Fruit fly (Drosophila melanogaster) whole organism, embryonic: ENCODE results near the gene CG13876.

Experiments used
- Atf-2 ChIP-seq: fragments of 200-800 bp; sonication (Bioruptor generic); optimal IDR thresholded peaks from 2 replicates; lab custom pipeline; 2016; ENCODE audit warnings: missing biosample characterization, missing genetic modification characterization
- BEAF-32 ChIP-seq: fragments of 200-800 bp; sonication (Bioruptor generic); optimal IDR thresholded peaks from 3 replicates; lab custom pipeline; 2017; ENCODE audit warnings: missing biosample characterization, missing genetic modification characterization, mild to moderate bottlenecking, moderate library complexity, missing genetic modification reagents
- CG10147 ChIP-seq: fragments of 200-800 bp; sonication (Bioruptor generic); optimal IDR thresholded peaks from 2 replicates; lab custom pipeline; 2019; ENCODE audit warnings: missing biosample characterization, mild to moderate bottlenecking, missing genetic modification characterization, moderate library complexity
- CG10431 ChIP-seq: fragments of 200-800 bp; sonication (Bioruptor generic); optimal IDR thresholded peaks from 3 replicates; lab custom pipeline; 2018; ENCODE audit warnings: missing biosample characterization, mild to moderate bottlenecking, missing genetic modification characterization
- CG11085 ChIP-seq: fragments of 200-800 bp; sonication (Bioruptor generic); IDR thresholded peaks from 2 replicates; pipeline ENCODE4 v1.3.6; 2022; ENCODE audit warnings: missing biosample characterization, missing genetic modification characterization
- CG11560 ChIP-seq: fragments of 200-800 bp; sonication (Bioruptor generic); IDR thresholded peaks from 3 replicates; pipeline ENCODE4 v1.3.6; 2022; ENCODE audit warnings: missing biosample characterization, missing genetic modification characterization
- CG1233 ChIP-seq: fragments of 200-800 bp; sonication (Bioruptor generic); optimal IDR thresholded peaks from 4 replicates; lab custom pipeline; 2018; ENCODE audit warnings: missing biosample characterization, mild to moderate bottlenecking, missing genetic modification characterization
- CG12769 ChIP-seq: fragments of 200-800 bp; sonication (Bioruptor generic); optimal IDR thresholded peaks from 2 replicates; lab custom pipeline; 2019; ENCODE audit warnings: missing biosample characterization, mild to moderate bottlenecking, missing genetic modification characterization, moderate library complexity
- CG15011 ChIP-seq: fragments of 200-800 bp; sonication (Bioruptor generic); optimal IDR thresholded peaks from 3 replicates; lab custom pipeline; 2018; ENCODE audit warnings: missing biosample characterization, mild to moderate bottlenecking, missing genetic modification characterization
- CG15479 ChIP-seq: fragments of 200-800 bp; sonication (Bioruptor generic); optimal IDR thresholded peaks from 3 replicates; lab custom pipeline; 2019; ENCODE audit warnings: missing biosample characterization, mild to moderate bottlenecking, missing genetic modification characterization, moderate library complexity
- CG1602 ChIP-seq: fragments of 200-800 bp; sonication (Bioruptor generic); optimal IDR thresholded peaks from 3 replicates; lab custom pipeline; 2016; ENCODE audit warnings: missing biosample characterization, missing genetic modification characterization
- CG16779 ChIP-seq: fragments of 200-800 bp; sonication (Bioruptor generic); IDR thresholded peaks from 2 replicates; pipeline ENCODE4 v1.3.6; 2022; ENCODE audit warnings: missing biosample characterization, missing genetic modification characterization
- CG17186 ChIP-seq: fragments of 200-800 bp; sonication (Bioruptor generic); optimal IDR thresholded peaks from 3 replicates; lab custom pipeline; 2017; ENCODE audit warnings: missing biosample characterization, missing genetic modification reagents, missing genetic modification characterization
- CG17612 ChIP-seq: fragments of 200-800 bp; sonication (Bioruptor generic); IDR thresholded peaks from 2 replicates; pipeline ENCODE4 v1.3.6; 2022; ENCODE audit warnings: missing biosample characterization, missing genetic modification characterization
- CG17912 ChIP-seq: fragments of 200-800 bp; sonication (Bioruptor generic); optimal IDR thresholded peaks from 2 replicates; lab custom pipeline; 2018; ENCODE audit warnings: missing biosample characterization, mild to moderate bottlenecking, missing genetic modification characterization
- CG2889 ChIP-seq: fragments of 200-800 bp; sonication (Bioruptor generic); IDR thresholded peaks from 3 replicates; pipeline ENCODE4 v1.3.6; 2022; ENCODE audit warnings: missing biosample characterization, missing genetic modification characterization
- CG31388 ChIP-seq: fragments of 200-800 bp; sonication (Bioruptor generic); optimal IDR thresholded peaks from 2 replicates; lab custom pipeline; 2016; ENCODE audit warnings: missing biosample characterization, missing genetic modification characterization
- CG32532 ChIP-seq: fragments of 200-800 bp; sonication (Bioruptor generic); IDR thresholded peaks from 2 replicates; pipeline ENCODE4 v1.3.6; 2022; ENCODE audit warnings: missing biosample characterization, missing genetic modification characterization
- CG3281 ChIP-seq: fragments of 200-800 bp; sonication (Bioruptor generic); optimal IDR thresholded peaks from 3 replicates; lab custom pipeline; 2017; ENCODE audit warnings: missing biosample characterization, mild to moderate bottlenecking, missing genetic modification characterization
- CG4328 ChIP-seq: fragments of 200-800 bp; sonication (Bioruptor generic); optimal IDR thresholded peaks from 3 replicates; lab custom pipeline; 2017; ENCODE audit warnings: missing biosample characterization, missing genetic modification reagents, missing genetic modification characterization
- CG4730 ChIP-seq: fragments of 200-800 bp; sonication (Bioruptor generic); IDR thresholded peaks from 2 replicates; pipeline ENCODE4 v1.3.6; 2022; ENCODE audit warnings: missing biosample characterization, missing genetic modification characterization
- CG5180 ChIP-seq: fragments of 200-800 bp; sonication (Bioruptor generic); optimal IDR thresholded peaks from 3 replicates; lab custom pipeline; 2017; ENCODE audit warnings: missing biosample characterization, missing genetic modification characterization, mild to moderate bottlenecking, moderate library complexity, missing genetic modification reagents
- CG6689 ChIP-seq: fragments of 200-800 bp; sonication (Bioruptor generic); IDR thresholded peaks from 2 replicates; pipeline ENCODE4 v1.3.6; 2022; ENCODE audit warnings: missing biosample characterization, missing genetic modification characterization
- CG6854 ChIP-seq: fragments of 200-800 bp; sonication (Bioruptor generic); optimal IDR thresholded peaks from 3 replicates; lab custom pipeline; 2017; ENCODE audit warnings: missing biosample characterization, mild to moderate bottlenecking, missing genetic modification characterization
- CG8281 ChIP-seq: fragments of 200-800 bp; sonication (Bioruptor generic); optimal IDR thresholded peaks from 2 replicates; lab custom pipeline; 2018; ENCODE audit warnings: missing biosample characterization, mild to moderate bottlenecking, missing genetic modification characterization, moderate library complexity
- CG8359 ChIP-seq: fragments of 200-800 bp; sonication (Bioruptor generic); optimal IDR thresholded peaks from 2 replicates; lab custom pipeline; 2017; ENCODE audit warnings: missing biosample characterization, mild to moderate bottlenecking, missing genetic modification characterization, borderline replicate concordance
- CG8388 ChIP-seq: fragments of 200-800 bp; sonication (Bioruptor generic); optimal IDR thresholded peaks from 2 replicates; lab custom pipeline; 2019; ENCODE audit warnings: missing biosample characterization, mild to moderate bottlenecking, missing genetic modification characterization, moderate library complexity
- CG8765 ChIP-seq: fragments of 200-800 bp; sonication (Bioruptor generic); IDR thresholded peaks from 2 replicates; pipeline ENCODE4 v1.3.6; 2022; ENCODE audit warnings: missing biosample characterization, missing genetic modification characterization
- CG9797 ChIP-seq: fragments of 200-800 bp; sonication (Bioruptor generic); optimal IDR thresholded peaks from 3 replicates; lab custom pipeline; 2018; ENCODE audit warnings: missing biosample characterization, mild to moderate bottlenecking, missing genetic modification characterization
- D19B ChIP-seq: fragments of 200-800 bp; sonication (Bioruptor generic); optimal IDR thresholded peaks from 2 replicates; lab custom pipeline; 2017; ENCODE audit warnings: missing biosample characterization, mild to moderate bottlenecking, missing genetic modification characterization
- Dfd ChIP-seq, 2 experiments: fragments of >200 bp; optimal IDR thresholded peaks; 2 replicates each; lab custom pipeline; 2017; ENCODE audit warnings: missing biosample characterization in 2 of 2, missing genetic modification characterization in 2 of 2
- Dp ChIP-seq: fragments of 200-800 bp; sonication (Bioruptor generic); optimal IDR thresholded peaks from 2 replicates; lab custom pipeline; 2018; ENCODE audit warnings: missing biosample characterization, mild to moderate bottlenecking, missing genetic modification characterization, moderate library complexity
- GATAe ChIP-seq: fragments of 200-800 bp; sonication (Bioruptor generic); conservative IDR thresholded peaks from 2 replicates; pipeline ENCODE4 v1.3.6; 2022; ENCODE audit warnings: missing biosample characterization, missing genetic modification characterization
- Hr39 ChIP-seq: fragments of >200 bp; optimal IDR thresholded peaks from 2 replicates; lab custom pipeline; 2017
- Sin3A ChIP-seq: fragments of >200 bp; optimal IDR thresholded peaks from 2 replicates; lab custom pipeline; 2018
- amos ChIP-seq: fragments of 200-800 bp; sonication (Bioruptor generic); IDR thresholded peaks from 2 replicates; pipeline ENCODE4 v1.3.6; 2022; ENCODE audit warnings: missing biosample characterization, missing genetic modification characterization; ENCODE audit not compliant: partially characterized antibody
- ash1 ChIP-seq: fragments of 200-800 bp; sonication (Bioruptor generic); optimal IDR thresholded peaks from 2 replicates; lab custom pipeline; 2018; ENCODE audit warnings: missing biosample characterization, mild to moderate bottlenecking, missing genetic modification characterization
- bcd ChIP-seq: fragments of 200-800 bp; sonication (Bioruptor generic); optimal IDR thresholded peaks from 2 replicates; lab custom pipeline; 2017; ENCODE audit warnings: missing biosample characterization, mild to moderate bottlenecking, missing genetic modification characterization
- bigmax ChIP-seq: fragments of 200-800 bp; sonication (Bioruptor generic); optimal IDR thresholded peaks from 2 replicates; lab custom pipeline; 2018; ENCODE audit warnings: missing biosample characterization, mild to moderate bottlenecking, missing genetic modification characterization
- bowl ChIP-seq: fragments of 200-800 bp; sonication (Bioruptor generic); IDR thresholded peaks from 2 replicates; pipeline ENCODE4 v1.3.6; 2022; ENCODE audit warnings: missing biosample characterization, missing genetic modification characterization
- chinmo ChIP-seq: fragments of 200-800 bp; sonication (Bioruptor generic); IDR thresholded peaks from 4 replicates; pipeline ENCODE4 v1.3.6; 2022; ENCODE audit warnings: missing biosample characterization, missing genetic modification characterization; ENCODE audit not compliant: partially characterized antibody
- cwo ChIP-seq: fragments of 200-800 bp; sonication (Bioruptor generic); optimal IDR thresholded peaks from 3 replicates; lab custom pipeline; 2017; ENCODE audit warnings: missing biosample characterization, missing genetic modification characterization, mild to moderate bottlenecking, moderate library complexity, missing genetic modification reagents
- eyg ChIP-seq: fragments of 200-800 bp; sonication (Bioruptor generic); optimal IDR thresholded peaks from 3 replicates; lab custom pipeline; 2016; ENCODE audit warnings: missing biosample characterization, missing genetic modification characterization
- gcm2 ChIP-seq: fragments of 200-800 bp; sonication (Bioruptor generic); optimal IDR thresholded peaks from 2 replicates; lab custom pipeline; 2016; ENCODE audit warnings: missing biosample characterization, missing genetic modification characterization
- gfzf ChIP-seq: fragments of 200-800 bp; sonication (Bioruptor generic); optimal IDR thresholded peaks from 2 replicates; lab custom pipeline; 2016; ENCODE audit warnings: missing biosample characterization, mild to moderate bottlenecking, missing genetic modification characterization, moderate library complexity
- hbn ChIP-seq: fragments of 200-800 bp; sonication (Bioruptor generic); IDR thresholded peaks from 2 replicates; pipeline ENCODE4 v1.3.6; 2022; ENCODE audit warnings: missing biosample characterization, missing genetic modification characterization; ENCODE audit not compliant: partially characterized antibody
- jigr1 ChIP-seq: fragments of 200-800 bp; sonication (Bioruptor generic); IDR thresholded peaks from 3 replicates; pipeline ENCODE4 v1.3.6; 2022; ENCODE audit warnings: missing biosample characterization, missing genetic modification characterization
- ken ChIP-seq: fragments of 200-800 bp; sonication (Bioruptor generic); IDR thresholded peaks from 3 replicates; pipeline ENCODE4 v1.3.6; 2022; ENCODE audit warnings: missing biosample characterization, missing genetic modification characterization
- lov ChIP-seq, 2 experiments: fragments of 200-800 bp in 1 of 2; fragments of >200 bp in 1 of 2; sonication (Bioruptor generic) in 1 of 2; IDR thresholded peaks in 1 of 2; optimal IDR thresholded peaks in 1 of 2; 2 replicates in 1 of 2; 3 replicates in 1 of 2; pipeline versions ENCODE4 v1.3.6 to Lab custom; 2017 to 2022; ENCODE audit warnings: missing biosample characterization in 1 of 2, missing genetic modification characterization in 1 of 2
- vnd ChIP-seq: fragments of 200-800 bp; sonication (Bioruptor generic); IDR thresholded peaks from 3 replicates; pipeline ENCODE4 v1.3.6; 2022; ENCODE audit warnings: missing biosample characterization, missing genetic modification characterization; ENCODE audit not compliant: partially characterized antibody
- zen ChIP-seq: fragments of 200-800 bp; sonication (Bioruptor generic); optimal IDR thresholded peaks from 3 replicates; lab custom pipeline; 2018; ENCODE audit warnings: missing biosample characterization, mild to moderate bottlenecking, missing genetic modification characterization, moderate library complexity

CG13876 gene

DNA sequence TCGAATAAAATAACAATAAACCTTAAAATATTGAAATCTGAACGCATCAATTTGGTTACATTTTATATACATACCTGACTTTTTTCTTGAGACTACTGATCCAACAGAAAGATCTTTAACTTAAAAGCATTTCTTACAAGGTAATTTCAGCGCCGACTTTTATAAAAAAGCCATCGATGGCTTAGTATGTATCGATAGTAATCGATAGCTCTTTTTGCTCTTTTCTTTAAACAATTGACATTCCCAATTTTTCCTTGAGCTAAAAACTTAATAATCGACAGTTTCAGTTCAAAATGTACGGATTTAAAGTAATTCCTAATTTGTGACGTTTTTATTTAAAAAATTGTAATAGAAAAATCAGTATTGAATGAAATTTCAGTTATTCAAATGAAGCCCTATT, 31.4 kb upstream of the CG13876 start (continued):
- TF ChIP-seq CG16779 = no peak
- TF ChIP-seq CG32532 (GFP tag; lab: Robert Waterston, UW) = no peak
- TF ChIP-seq CG3281 = no peak
- TF ChIP-seq gcm2 = no peak
- TF ChIP-seq jigr1 (GFP tag; lab: Robert Waterston, UW) = no peak
- TF ChIP-seq CG4730 (GFP tag; lab: Robert Waterston, UW) = no peak
- TF ChIP-seq CG1233 (GFP tag; lab: Kevin White, UChicago) = no peak
- TF ChIP-seq CG8359 (GFP tag; lab: Kevin White, UChicago) = no peak
- no peak for TF ChIP-seq CG8281 (tag; lab: Kevin White, UChicago)
- TF ChIP-seq CG11085 (GFP tag; lab: Robert Waterston, UW) = no peak
- no peak for TF ChIP-seq bigmax (GFP tag; lab: Kevin White, UChicago)
- no peak for TF ChIP-seq D19B (GFP tag; lab: Kevin White, UChicago)
- peak; percentile 1 for TF ChIP-seq CG10147
- TF ChIP-seq bowl (GFP tag; lab: Robert Waterston, UW) = no peak
- peak; percentile 89 for TF ChIP-seq amos
- TF ChIP-seq CG17186 (GFP tag; lab: Kevin White, UChicago) = no peak
- TF ChIP-seq ash1 (GFP tag; lab: Kevin White, UChicago) = no peak
- no peak for TF ChIP-seq cwo (GFP tag; lab: Kevin White, UChicago)
- TF ChIP-seq CG9797 (GFP tag; lab: Kevin White, UChicago) = no peak
- TF ChIP-seq CG6689 (GFP tag; lab: Robert Waterston, UW) = no peak
- TF ChIP-seq CG11560 (tag; lab: Robert Waterston, UW) = no peak
- TF ChIP-seq CG17912 = no peak
- peak; percentile 94 for TF ChIP-seq hbn (GFP tag; lab: Robert Waterston, UW)
- TF ChIP-seq CG4328 (GFP tag; lab: Kevin White, UChicago) = no peak
- no peak for TF ChIP-seq lov (optimal IDR thresholded peaks at IDR 0.05; lab: Kevin White, UChicago)
- TF ChIP-seq lov (GFP tag; IDR thresholded peaks at IDR 0.05; lab: Robert Waterston, UW) = no peak
- TF ChIP-seq Atf-2 (GFP tag; lab: Kevin White, UChicago) = no peak
- TF ChIP-seq CG8388 = no peak
- TF ChIP-seq CG15011 (GFP tag; lab: Kevin White, UChicago) = no peak
- no peak for TF ChIP-seq CG1602 (GFP tag; lab: Kevin White, UChicago)
- no peak for TF ChIP-seq CG17612 (GFP tag; lab: Robert Waterston, UW)
- peak; percentile 81 for TF ChIP-seq vnd (GFP tag; lab: Robert Waterston, UW)
- no peak for TF ChIP-seq CG31388 (GFP tag; lab: Kevin White, UChicago)
- no peak for TF ChIP-seq CG15479 (GFP tag; lab: Kevin White, UChicago)
- no peak for TF ChIP-seq GATAe
- no peak for TF ChIP-seq CG6854
- TF ChIP-seq CG2889 (GFP tag; lab: Robert Waterston, UW) = no peak
- TF ChIP-seq ken (GFP tag; lab: Robert Waterston, UW) = no peak
- no peak for TF ChIP-seq eyg (GFP tag; lab: Kevin White, UChicago)
- peak; percentile 84 for TF ChIP-seq Dp
- no peak for TF ChIP-seq CG8765 (GFP tag; lab: Robert Waterston, UW)
- TF ChIP-seq CG5180 (GFP tag; lab: Kevin White, UChicago) = no peak
- no peak for TF ChIP-seq Dfd (GFP tag; optimal IDR thresholded peaks at IDR 0.05; lab: Kevin White, UChicago)
- peak; percentile 28 for TF ChIP-seq gfzf (GFP tag; lab: Kevin White, UChicago)
- TF ChIP-seq chinmo (GFP tag; lab: Robert Waterston, UW) = no peak
- no peak for TF ChIP-seq zen (tag; lab: Kevin White, UChicago)
- TF ChIP-seq bcd (GFP tag; lab: Kevin White, UChicago) = no peak
- no peak for TF ChIP-seq CG12769
- TF ChIP-seq CG10431 (GFP tag; lab: Kevin White, UChicago) = no peak
- no peak for TF ChIP-seq Sin3A (lab: Kevin White, UChicago)
- TF ChIP-seq Hr39 (lab: Kevin White, UChicago) = no peak
- TF ChIP-seq BEAF-32 = peak; percentile 84
